Fruit fly (Drosophila melanogaster): Measurements from ENCODE around the gene CG18284.

CG18284 gene

DNA sequence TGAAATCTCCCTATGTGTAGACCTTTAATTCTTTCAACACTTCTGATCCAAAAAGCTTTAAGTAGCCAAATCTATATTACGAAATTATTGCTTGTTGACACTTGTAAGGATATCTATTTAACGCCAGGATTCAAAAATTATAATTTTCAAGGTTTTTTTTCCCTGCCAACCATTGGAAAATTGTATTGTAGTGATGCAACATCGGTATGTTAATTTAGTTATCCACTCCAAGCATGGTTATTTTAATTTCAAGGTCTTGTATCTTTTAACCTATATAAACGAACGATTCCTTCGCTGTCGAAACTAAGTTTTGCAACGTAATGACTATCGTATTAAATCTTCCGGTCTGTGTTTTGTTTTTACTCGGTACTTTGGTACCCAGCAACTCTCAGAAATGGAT lies 2.3 kb downstream of the CG18284 start, which contains the start of gene CG17097:
Gene CG17097, plus strand, starts transcription at position 301 of the 400 bp plus-strand sequence.
- TF ChIP-seq Pif1B (GFP tag; optimal IDR thresholded peaks at IDR 0.05) (no peak), fd96Ca (GFP tag; IDR thresholded peaks at IDR 0.05) (no peak), gl (tag; optimal IDR thresholded peaks at IDR 0.05) (no peak), CG8301 (tag; optimal IDR thresholded peaks at IDR 0.05) (no peak), CG8159 (tag; optimal IDR thresholded peaks at IDR 0.05) (no peak), CG13204 (GFP tag; optimal IDR thresholded peaks at IDR 0.05) (no peak), EcR (GFP tag; optimal IDR thresholded peaks at IDR 0.05) (no peak)

- TF ChIP-seq CG4496 (GFP tag; IDR thresholded peaks at IDR 0.05) (no peak), CG34367 (tag; optimal IDR thresholded peaks at IDR 0.05) (no peak), Pif1B (GFP tag; optimal IDR thresholded peaks at IDR 0.05) (no peak)
Observed at dm6 chr2L:10646726-10647125, 3.0 kb downstream of the CG18284 start.

dm6 chr2L:10647720-10648349 lies 4.1 kb downstream of the CG18284 start:
- TF ChIP-seq rn (GFP tag; IDR thresholded peaks at IDR 0.05) = no peak
- no peak for TF ChIP-seq CG13204 (GFP tag; optimal IDR thresholded peaks at IDR 0.05)
- no peak for TF ChIP-seq CG4496 (GFP tag; IDR thresholded peaks at IDR 0.05)
- no peak for TF ChIP-seq CG34367 (tag; optimal IDR thresholded peaks at IDR 0.05)
- no peak for TF ChIP-seq Snoo (tag; optimal IDR thresholded peaks at IDR 0.05)
- no peak for TF ChIP-seq EcR (GFP tag; optimal IDR thresholded peaks at IDR 0.05)
- TF ChIP-seq Pif1B (GFP tag; optimal IDR thresholded peaks at IDR 0.05) = no peak

DNA sequence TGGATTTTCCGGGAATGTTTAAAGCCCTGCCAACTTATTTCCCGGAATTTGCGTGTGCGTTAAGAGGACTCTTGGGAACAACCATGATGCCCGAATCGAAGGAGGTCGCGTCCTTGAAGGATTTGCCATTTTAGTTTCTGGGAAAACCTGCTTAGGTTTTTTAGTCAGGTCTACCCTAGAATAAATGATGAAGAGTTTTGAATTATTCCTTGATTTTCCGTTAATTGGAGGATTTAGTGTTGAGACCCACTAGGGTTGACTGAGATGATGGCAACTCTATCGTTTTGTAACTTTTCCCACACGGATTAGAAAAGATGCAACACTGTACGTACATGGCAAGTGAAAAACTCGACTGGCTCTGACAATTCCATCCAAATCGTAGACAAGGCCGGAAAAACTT lies 7.5 kb downstream of the CG18284 start, which contains the start of gene dbf:
Gene dbf, plus strand, starts transcription at position 301 of the 400 bp plus-strand sequence.
- no peak for TF ChIP-seq CG17806 (tag; optimal IDR thresholded peaks at IDR 0.05)

DNA sequence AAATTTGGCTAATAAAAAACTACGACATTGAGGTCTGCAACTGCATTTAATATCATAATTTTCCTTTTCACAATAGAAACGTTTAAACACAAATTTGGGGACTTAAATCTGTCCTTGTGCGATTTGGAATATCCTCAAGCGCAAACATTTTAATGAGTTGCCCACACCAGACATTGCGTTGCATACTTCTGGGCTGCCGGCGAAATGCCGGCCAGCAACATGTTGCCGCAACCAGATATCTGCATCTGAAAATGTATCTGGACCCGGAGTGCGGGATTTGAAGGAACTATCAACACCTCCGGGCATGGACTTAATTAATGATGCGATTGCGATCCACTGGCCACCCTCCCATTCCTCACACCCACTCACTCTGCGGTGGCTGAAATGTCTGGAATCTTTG lies 10.7 kb downstream of the CG18284 start:
- TF ChIP-seq Ets98B (GFP tag; IDR thresholded peaks at IDR 0.05) = no peak
- TF ChIP-seq CG8301 (tag; optimal IDR thresholded peaks at IDR 0.05) = no peak

DNA sequence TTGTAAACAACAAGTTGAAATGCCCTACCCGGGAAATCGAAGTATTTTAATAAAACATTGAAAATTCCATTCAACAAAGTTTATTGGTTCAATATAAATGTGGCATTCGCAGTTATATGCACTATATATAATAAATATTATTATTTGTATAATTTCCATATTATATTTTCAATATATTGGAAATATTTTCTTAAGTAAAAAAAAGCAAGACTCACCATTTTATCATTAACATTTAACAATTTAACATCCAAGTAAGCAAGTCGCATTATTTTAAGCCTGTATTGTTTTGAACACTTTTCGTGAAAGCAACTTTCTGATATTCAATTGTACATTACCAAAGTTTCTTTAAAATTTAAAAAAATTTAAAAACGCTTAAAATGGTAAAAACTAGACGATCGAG lies 14.2 kb downstream of the CG18284 start, which contains the start of gene CG45690:
Gene CG45690, plus strand, starts transcription at position 301 of the 400 bp plus-strand sequence.
- no peak for TF ChIP-seq fd96Ca (GFP tag; IDR thresholded peaks at IDR 0.05)
- no peak for TF ChIP-seq CG8159 (tag; optimal IDR thresholded peaks at IDR 0.05)
- no peak for TF ChIP-seq CG10348 (GFP tag; IDR thresholded peaks at IDR 0.05)
- TF ChIP-seq CG4496 (GFP tag; IDR thresholded peaks at IDR 0.05) = no peak
- no peak for TF ChIP-seq Ets98B (GFP tag; IDR thresholded peaks at IDR 0.05)
- TF ChIP-seq CG15710 (tag; optimal IDR thresholded peaks at IDR 0.05) = no peak
- TF ChIP-seq Pif1B (GFP tag; optimal IDR thresholded peaks at IDR 0.05) = no peak
- TF ChIP-seq CG17806 (tag; optimal IDR thresholded peaks at IDR 0.05) = no peak
- no peak for TF ChIP-seq rn (GFP tag; IDR thresholded peaks at IDR 0.05)
- no peak for TF ChIP-seq CG12605 (GFP tag; IDR thresholded peaks at IDR 0.05)
- TF ChIP-seq CG8301 (tag; optimal IDR thresholded peaks at IDR 0.05) = no peak
- no peak for TF ChIP-seq CG13204 (GFP tag; optimal IDR thresholded peaks at IDR 0.05)
- no peak for TF ChIP-seq CG9948 (tag; optimal IDR thresholded peaks at IDR 0.05)
- TF ChIP-seq Pif1A (GFP tag; optimal IDR thresholded peaks at IDR 0.05) = no peak
- no peak for TF ChIP-seq EcR (GFP tag; optimal IDR thresholded peaks at IDR 0.05)
- no peak for TF ChIP-seq D1 (tag; optimal IDR thresholded peaks at IDR 0.05)
- no peak for TF ChIP-seq CG34367 (tag; optimal IDR thresholded peaks at IDR 0.05)
- TF ChIP-seq Snoo (tag; optimal IDR thresholded peaks at IDR 0.05) = no peak

dm6 chr2L:10661490-10662240 lies 17.9 kb downstream of the CG18284 start, which contains the start of gene CG31871:
CG31871 (plus strand) TSS chr2L:10662081.
- TF ChIP-seq CG34367 (tag; optimal IDR thresholded peaks at IDR 0.05) (peak; percentile 65), Pif1A (GFP tag; optimal IDR thresholded peaks at IDR 0.05) (no peak), Ets98B (GFP tag; IDR thresholded peaks at IDR 0.05) (peak; percentile 75), CG13204 (GFP tag; optimal IDR thresholded peaks at IDR 0.05) (no peak), CG10348 (GFP tag; IDR thresholded peaks at IDR 0.05) (peak; percentile 52; the same call in 1 of the 2 replicates), CG15710 (tag; optimal IDR thresholded peaks at IDR 0.05) (peak; percentile 55), CG9948 (tag; optimal IDR thresholded peaks at IDR 0.05) (peak; percentile 85), CG8159 (tag; optimal IDR thresholded peaks at IDR 0.05) (peak; percentile 76), CG4496 (GFP tag; IDR thresholded peaks at IDR 0.05) (peak; percentile 82), gl (tag; optimal IDR thresholded peaks at IDR 0.05) (no peak), Snoo (tag; optimal IDR thresholded peaks at IDR 0.05) (no peak), Pif1B (GFP tag; optimal IDR thresholded peaks at IDR 0.05) (peak; percentile 33), D1 (tag; optimal IDR thresholded peaks at IDR 0.05) (peak; percentile 73), CG12605 (GFP tag; IDR thresholded peaks at IDR 0.05) (peak; percentile 83), rn (GFP tag; IDR thresholded peaks at IDR 0.05) (peak; percentile 70), CG14655 (GFP tag; optimal IDR thresholded peaks at IDR 0.05) (peak; percentile 90), EcR (GFP tag; optimal IDR thresholded peaks at IDR 0.05) (no peak), fd96Ca (GFP tag; IDR thresholded peaks at IDR 0.05) (no peak), CG8301 (tag; optimal IDR thresholded peaks at IDR 0.05) (peak; percentile 90), CG17806 (tag; optimal IDR thresholded peaks at IDR 0.05) (peak; percentile 77), CG32121 (GFP tag; IDR thresholded peaks at IDR 0.05) (peak; percentile 89)
